Worm (Caenorhabditis elegans): ENCODE data around the gene ipla-7.

Gene ipla-7

DNA sequence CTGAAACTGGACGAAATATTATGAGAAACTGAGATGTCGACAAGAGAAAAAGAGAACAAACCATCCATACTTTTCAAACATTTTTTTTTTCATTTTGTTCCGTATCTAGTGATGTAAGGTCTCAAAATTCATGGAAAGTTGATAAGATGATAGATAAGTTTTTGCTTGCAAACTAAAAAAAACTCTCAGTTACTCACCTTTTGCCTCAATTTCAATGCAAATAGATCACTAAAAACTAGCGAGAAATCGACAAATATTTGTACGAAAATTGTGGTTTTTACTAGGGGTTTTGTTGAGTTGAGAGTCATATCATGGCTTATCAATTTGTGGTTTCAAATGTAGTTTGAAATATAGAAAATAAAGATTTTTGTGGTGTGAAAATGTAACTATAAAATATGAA lies 1.9 kb downstream of the ipla-7 start:
- TF ChIP-seq fos-1 (tag; optimal IDR thresholded peaks at IDR 0.05) (peak; percentile 57), nhr-21 (tag; optimal IDR thresholded peaks at IDR 0.05) (no peak), zag-1 (tag; optimal IDR thresholded peaks at IDR 0.05) (no peak), ceh-82 (tag; optimal IDR thresholded peaks at IDR 0.05) (no peak), ZK546.5 (tag; optimal IDR thresholded peaks at IDR 0.05) (no peak), F13H6.1 (tag; optimal IDR thresholded peaks at IDR 0.05) (no peak), nhr-12 (tag; optimal IDR thresholded peaks at IDR 0.05) (no peak)

DNA sequence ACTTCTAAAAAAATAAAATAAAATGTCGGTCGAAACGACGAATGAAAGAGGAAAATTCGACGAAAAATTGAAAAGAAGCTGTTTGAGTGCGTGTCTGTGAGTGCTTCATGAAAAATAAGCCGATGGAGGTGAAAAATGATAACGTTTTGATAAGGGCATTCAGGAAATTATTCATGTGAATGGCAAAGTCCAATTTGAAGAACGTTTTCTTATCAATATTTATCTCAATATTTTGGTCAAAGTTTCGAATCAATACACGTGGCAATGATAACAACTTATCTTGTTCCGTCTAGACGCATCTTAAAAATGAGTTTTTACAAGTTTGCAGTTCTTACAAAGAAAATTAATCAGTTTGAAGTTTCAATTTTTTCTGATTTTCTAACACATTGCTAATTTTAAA lies 3.5 kb downstream of the ipla-7 start:
- TF ChIP-seq alr-1 (tag; optimal IDR thresholded peaks at IDR 0.05) (no peak), lin-39 (tag; optimal IDR thresholded peaks at IDR 0.05) (no peak), C34F6.9 (tag; optimal IDR thresholded peaks at IDR 0.05) (no peak), fos-1 (tag; optimal IDR thresholded peaks at IDR 0.05) (peak; percentile 76), crh-2 (tag; optimal IDR thresholded peaks at IDR 0.05) (peak; percentile 99), sma-9 (GFP tag; optimal IDR thresholded peaks at IDR 0.05) (peak; percentile 77), sma-9 (tag; optimal IDR thresholded peaks at IDR 0.05) (no peak), egl-27 (tag; optimal IDR thresholded peaks at IDR 0.05) (peak; percentile 42), gmeb-1 (tag; optimal IDR thresholded peaks at IDR 0.05) (no peak), sma-3 (GFP tag; optimal IDR thresholded peaks at IDR 0.05) (peak; percentile 7), nhr-77 (tag; optimal IDR thresholded peaks at IDR 0.05) (no peak), ztf-4 (tag; optimal IDR thresholded peaks at IDR 0.05) (no peak), nhr-25 (tag; optimal IDR thresholded peaks at IDR 0.05) (no peak), F13H6.1 (tag; optimal IDR thresholded peaks at IDR 0.05) (peak; percentile 55), ztf-1 (GFP tag; conservative IDR thresholded peaks at IDR 0.05) (no peak), elt-3 (tag; optimal IDR thresholded peaks at IDR 0.05) (no peak), lsy-2 (tag; optimal IDR thresholded peaks at IDR 0.05) (no peak)

DNA sequence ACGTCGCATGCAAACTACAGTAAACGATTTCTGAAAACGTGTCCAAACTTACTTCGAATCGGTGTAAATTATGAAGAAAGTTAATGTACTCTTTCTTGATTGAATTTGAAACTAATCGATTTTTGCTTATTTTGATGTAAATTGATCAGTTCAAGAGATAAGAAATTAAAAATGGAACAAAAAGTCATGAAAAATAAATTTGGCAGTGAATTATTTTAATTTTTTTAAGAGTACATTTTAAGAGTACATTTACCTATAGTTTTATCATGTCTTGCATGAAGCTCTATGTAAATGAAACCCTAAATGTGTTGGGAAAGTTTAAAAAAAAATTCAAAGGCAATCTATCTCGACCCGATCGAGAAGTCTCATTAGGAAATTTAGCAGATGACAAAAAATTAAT lies 6.5 kb downstream of the ipla-7 start, which contains the start of gene T04B2.7:
TSS of gene T04B2.7 (minus strand) at position 101 of the 400 bp plus-strand sequence.
- TF ChIP-seq blmp-1 (tag; optimal IDR thresholded peaks at IDR 0.05; ENCODE audit: insufficient read depth) (no peak), mdl-1 (tag; optimal IDR thresholded peaks at IDR 0.05) (no peak), nhr-129 (tag; optimal IDR thresholded peaks at IDR 0.05) (no peak), zag-1 (tag; optimal IDR thresholded peaks at IDR 0.05) (no peak), nhr-11 (tag; optimal IDR thresholded peaks at IDR 0.05) (no peak), nhr-25 (tag; optimal IDR thresholded peaks at IDR 0.05) (no peak), ztf-11 (tag; optimal IDR thresholded peaks at IDR 0.05) (no peak), sma-3 (GFP tag; optimal IDR thresholded peaks at IDR 0.05) (no peak), F13H6.1 (tag; optimal IDR thresholded peaks at IDR 0.05) (no peak), egl-27 (tag; optimal IDR thresholded peaks at IDR 0.05) (no peak), elt-1 (tag; optimal IDR thresholded peaks at IDR 0.05) (no peak), lin-39 (tag; optimal IDR thresholded peaks at IDR 0.05) (no peak), nhr-21 (tag; optimal IDR thresholded peaks at IDR 0.05) (no peak), unc-62 (GFP tag; optimal IDR thresholded peaks at IDR 0.05) (no peak), ceh-82 (tag; optimal IDR thresholded peaks at IDR 0.05) (no peak)

DNA sequence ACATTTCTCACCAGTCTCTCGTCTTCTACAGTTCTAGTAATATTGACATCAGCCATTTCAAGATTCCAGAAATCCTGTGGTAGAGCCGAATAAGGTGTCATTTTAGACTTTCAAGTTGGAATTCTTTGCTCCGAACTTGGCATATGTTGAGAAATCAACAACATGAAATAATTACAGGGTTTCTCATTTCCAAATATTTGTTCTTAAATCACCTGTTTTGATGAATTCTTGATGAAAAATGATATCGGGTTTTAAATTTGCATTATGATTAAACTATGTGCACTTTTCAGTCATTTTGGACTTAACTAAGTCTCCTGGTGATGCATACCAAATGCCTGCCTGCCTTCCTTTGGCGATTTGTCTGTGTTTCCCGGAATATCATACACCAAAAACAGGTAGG lies 9.1 kb downstream of the ipla-7 start, which contains the start of gene srv-12:
TSS of gene srv-12 (minus strand) at position 101 of the 400 bp plus-strand sequence.
- no peak for TF ChIP-seq gmeb-1 (tag; optimal IDR thresholded peaks at IDR 0.05)
- TF ChIP-seq mab-5 (tag; optimal IDR thresholded peaks at IDR 0.05) = no peak
- TF ChIP-seq unc-62 (GFP tag; optimal IDR thresholded peaks at IDR 0.05) = no peak
- no peak for TF ChIP-seq lin-39 (tag; optimal IDR thresholded peaks at IDR 0.05)
- TF ChIP-seq crh-2 (tag; optimal IDR thresholded peaks at IDR 0.05) = no peak
- no peak for TF ChIP-seq fos-1 (tag; optimal IDR thresholded peaks at IDR 0.05)
- TF ChIP-seq snpc-4 (tag; optimal IDR thresholded peaks at IDR 0.05) = no peak
- no peak for TF ChIP-seq nhr-237 (tag; optimal IDR thresholded peaks at IDR 0.05)
- TF ChIP-seq nhr-25 (tag; optimal IDR thresholded peaks at IDR 0.05) = no peak
- no peak for TF ChIP-seq unc-55 (GFP tag; optimal IDR thresholded peaks at IDR 0.05)

DNA sequence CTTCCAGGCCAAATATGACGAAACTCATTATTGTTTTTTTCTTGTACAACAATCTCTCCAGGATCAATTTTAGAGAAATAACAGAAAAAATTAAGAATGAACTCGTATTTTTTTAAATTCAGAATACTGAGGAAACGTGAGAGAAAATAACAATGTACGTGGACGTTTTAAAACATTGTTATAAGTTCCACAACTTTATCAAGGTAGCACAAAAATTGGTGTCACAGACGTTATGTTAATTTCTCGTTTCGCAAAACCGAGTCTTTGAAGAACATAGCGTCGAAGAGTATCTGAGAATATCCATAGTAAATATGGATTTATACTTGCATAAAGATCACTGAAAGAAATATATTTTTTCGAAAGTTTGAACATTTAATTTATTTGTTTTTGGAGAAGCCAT lies 11.6 kb downstream of the ipla-7 start, which contains the start of gene T04B2.8:
TSS of gene T04B2.8 (minus strand) at position 101 of the 400 bp plus-strand sequence.
- TF ChIP-seq dmd-4 (tag; optimal IDR thresholded peaks at IDR 0.05) (no peak), ztf-1 (GFP tag; conservative IDR thresholded peaks at IDR 0.05) (no peak), aly-2 (tag; optimal IDR thresholded peaks at IDR 0.05) (no peak), blmp-1 (tag; optimal IDR thresholded peaks at IDR 0.05; ENCODE audit: insufficient read depth) (no peak), nhr-10 (tag; optimal IDR thresholded peaks at IDR 0.05) (no peak), nhr-6 (tag; optimal IDR thresholded peaks at IDR 0.05) (no peak), mdl-1 (tag; optimal IDR thresholded peaks at IDR 0.05) (no peak), nhr-23 (tag; optimal IDR thresholded peaks at IDR 0.05) (no peak), nhr-77 (tag; optimal IDR thresholded peaks at IDR 0.05) (no peak), peb-1 (tag; optimal IDR thresholded peaks at IDR 0.05) (no peak), nhr-237 (tag; optimal IDR thresholded peaks at IDR 0.05) (no peak), lin-13 (GFP tag; optimal IDR thresholded peaks at IDR 0.05) (no peak), nhr-129 (tag; optimal IDR thresholded peaks at IDR 0.05) (no peak), ceh-16 (tag; optimal IDR thresholded peaks at IDR 0.05) (no peak), zag-1 (tag; optimal IDR thresholded peaks at IDR 0.05) (no peak), unc-55 (GFP tag; optimal IDR thresholded peaks at IDR 0.05) (no peak), sem-4 (tag; optimal IDR thresholded peaks at IDR 0.05) (no peak)
